Worm (Caenorhabditis elegans) whole organism, L1 larva: ENCODE results near the gene clx-1.

Experiments
- fkh-10 ChIP-seq: sonication (generic microtip); optimal IDR thresholded peaks from 2 replicates; lab custom pipeline; 2017; ENCODE audit warnings: missing biosample characterization, missing genetic modification reagents, missing genetic modification characterization
- hpl-2 ChIP-seq: fragments of 150-350 bp; optimal IDR thresholded peaks from 2 replicates; lab custom pipeline; 2014; ENCODE audit warnings: missing biosample characterization, missing genetic modification reagents, missing genetic modification characterization
- jun-1 ChIP-seq: fragments of 150-350 bp; optimal IDR thresholded peaks from 2 replicates; lab custom pipeline; 2014; ENCODE audit warnings: missing biosample characterization, missing genetic modification reagents, missing genetic modification characterization
- mdl-1 ChIP-seq, 2 experiments: fragments of 150-350 bp; optimal IDR thresholded peaks; 2 replicates each; lab custom pipeline; 2014 to 2017; ENCODE audit warnings: missing biosample characterization in 2 of 2, missing genetic modification characterization in 2 of 2, inconsistent platforms in 1 of 2
- zip-4 ChIP-seq: fragments of 200-800 bp; sonication (Bioruptor generic); optimal IDR thresholded peaks from 2 replicates; lab custom pipeline; 2018; ENCODE audit warnings: mild to moderate bottlenecking, missing genetic modification characterization, moderate library complexity, missing compliant biosample characterization

- no peak for TF ChIP-seq hpl-2 (GFP tag; lab: Kevin White, UChicago)
- TF ChIP-seq zip-4, result no peak
- TF ChIP-seq mdl-1 (tag; optimal IDR thresholded peaks at IDR 0.05; lab: Kevin White, UChicago), result no peak
- no peak for TF ChIP-seq fkh-10 (GFP tag; lab: Kevin White, UChicago)
- TF ChIP-seq jun-1, result no peak
Measured at ce11 chrIV:7783801-7784411, 49.5 kb downstream of the clx-1 start, which contains the start of gene tag-321.
